4 fruit fly cellular contexts compared by ENCODE assay signal in the genomic region with DNA sequence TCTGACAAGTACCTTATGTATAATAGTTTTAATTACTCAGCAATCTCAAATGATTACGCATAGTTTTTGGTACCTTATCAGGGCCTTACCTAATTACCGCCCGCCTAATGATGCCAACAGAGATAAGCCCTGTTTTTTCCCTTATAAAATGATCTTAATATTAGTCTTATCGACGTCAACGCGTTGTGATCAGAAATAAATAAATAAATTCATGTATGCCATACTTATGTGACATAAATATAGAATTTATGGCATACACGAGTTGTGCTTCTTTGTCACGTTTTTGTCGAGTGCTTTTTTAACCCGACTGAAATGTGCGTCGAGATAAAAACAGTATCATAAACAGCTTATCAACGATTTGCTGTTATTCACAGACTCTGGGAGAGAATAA.
TF ChIP-seq lines count a peak whose summit lies in the region.

No protein-coding gene starts in this region.

- TF ChIP-seq CTCF in whole organism, embryonic (GFP tag; optimal IDR thresholded peaks at IDR 0.05; lab: Kevin White, UChicago) = no peak

TF ChIP-seq in whole organism, adult, 20 proteins besides CTCF, POLR2A, EP300 and RAD21:
- no peak for TF ChIP-seq bab1 (GFP tag; optimal IDR thresholded peaks at IDR 0.05; lab: Kevin White, UChicago)
- TF ChIP-seq pad (GFP tag; optimal IDR thresholded peaks at IDR 0.05; lab: Kevin White, UChicago) = no peak
- TF ChIP-seq Crg-1 (GFP tag; optimal IDR thresholded peaks at IDR 0.05; lab: Kevin White, UChicago) = no peak
- peak; percentile 18 for TF ChIP-seq kay (GFP tag; lab: Kevin White, UChicago; ENCODE audit: borderline replicate concordance)

TF ChIP-seq in whole organism, embryonic, 481 proteins besides CTCF, POLR2A, EP300 and RAD21:
- no peak for TF ChIP-seq phol (tag; optimal IDR thresholded peaks at IDR 0.05; lab: Kevin White, UChicago)
- TF ChIP-seq grn (GFP tag; optimal IDR thresholded peaks at IDR 0.05; lab: Kevin White, UChicago) = peak; percentile 62
- peak in 1 of 2 experiments; percentile 56 for TF ChIP-seq Pdp1 (GFP tag; optimal IDR thresholded peaks at IDR 0.05; lab: Kevin White, UChicago)
- TF ChIP-seq Dref (GFP tag; IDR thresholded peaks at IDR 0.05; lab: Robert Waterston, UW) = no peak
- TF ChIP-seq sens (GFP tag; lab: Kevin White, UChicago) = peak; percentile 47
- TF ChIP-seq cwo (GFP tag; optimal IDR thresholded peaks at IDR 0.05; lab: Kevin White, UChicago) = peak; percentile 93
- TF ChIP-seq sd (tag; optimal IDR thresholded peaks at IDR 0.05; lab: Kevin White, UChicago) = peak; percentile 10
- TF ChIP-seq br (optimal IDR thresholded peaks at IDR 0.05; lab: Kevin White, UChicago) = no peak
- no peak for TF ChIP-seq CG3726 (GFP tag; IDR thresholded peaks at IDR 0.05; lab: Robert Waterston, UW)
- TF ChIP-seq exex (tag; optimal IDR thresholded peaks at IDR 0.05; lab: Kevin White, UChicago) = peak; percentile 95
- peak; percentile 8 for TF ChIP-seq CG34376 (GFP tag; optimal IDR thresholded peaks at IDR 0.05; lab: Kevin White, UChicago)
- no peak for TF ChIP-seq sna (GFP tag; IDR thresholded peaks at IDR 0.05; lab: Robert Waterston, UW; ENCODE audit: partially characterized antibody)
- TF ChIP-seq sug (tag; optimal IDR thresholded peaks at IDR 0.05; lab: Kevin White, UChicago) = peak; percentile 46
- TF ChIP-seq Elba2 (GFP tag; optimal IDR thresholded peaks at IDR 0.05; lab: Kevin White, UChicago) = no peak
- TF ChIP-seq CG18599 (GFP tag; optimal IDR thresholded peaks at IDR 0.05; lab: Kevin White, UChicago) = peak; percentile 19

TF ChIP-seq in whole organism, prepupa, 60 proteins besides CTCF, POLR2A, EP300 and RAD21:
- no peak for TF ChIP-seq CG15336 (GFP tag; IDR thresholded peaks at IDR 0.05; lab: Robert Waterston, UW)
- no peak for TF ChIP-seq Hr39 (GFP tag; optimal IDR thresholded peaks at IDR 0.05; lab: Kevin White, UChicago)
- no peak for TF ChIP-seq CG6276 (GFP tag; optimal IDR thresholded peaks at IDR 0.05; lab: Kevin White, UChicago)
- no peak for TF ChIP-seq CG8119 (GFP tag; IDR thresholded peaks at IDR 0.05; lab: Robert Waterston, UW)
- no peak for TF ChIP-seq fd59A (GFP tag; optimal IDR thresholded peaks at IDR 0.05; lab: Kevin White, UChicago)
- no peak for TF ChIP-seq topi (GFP tag; optimal IDR thresholded peaks at IDR 0.05; lab: Kevin White, UChicago)
- no peak for TF ChIP-seq lz (GFP tag; optimal IDR thresholded peaks at IDR 0.05; lab: Kevin White, UChicago)
- no peak for TF ChIP-seq Sox102F (GFP tag; optimal IDR thresholded peaks at IDR 0.05; lab: Kevin White, UChicago)
- TF ChIP-seq pdm3 (GFP tag; optimal IDR thresholded peaks at IDR 0.05; lab: Kevin White, UChicago) = no peak
- peak; percentile 25 for TF ChIP-seq Eip78C (GFP tag; lab: Kevin White, UChicago)
- TF ChIP-seq ss (GFP tag; optimal IDR thresholded peaks at IDR 0.05; lab: Kevin White, UChicago) = no peak
- TF ChIP-seq CG6792 (GFP tag; optimal IDR thresholded peaks at IDR 0.05; lab: Kevin White, UChicago) = no peak
- no peak for TF ChIP-seq CG6808 (GFP tag; optimal IDR thresholded peaks at IDR 0.05; lab: Kevin White, UChicago)
- TF ChIP-seq svp (GFP tag; lab: Kevin White, UChicago) = peak; percentile 53
- no peak for TF ChIP-seq Lpt (GFP tag; optimal IDR thresholded peaks at IDR 0.05; lab: Kevin White, UChicago)
- no peak for TF ChIP-seq Hr38 (GFP tag; optimal IDR thresholded peaks at IDR 0.05; lab: Kevin White, UChicago)
TF ChIP-seq in whole organism, prepupa: peak in this region for 2.

TF ChIP-seq in whole organism, wandering third instar larva, 38 proteins besides CTCF, POLR2A, EP300 and RAD21:
- TF ChIP-seq ey (GFP tag; optimal IDR thresholded peaks at IDR 0.05; lab: Kevin White, UChicago) (no peak), OdsH (GFP tag; optimal IDR thresholded peaks at IDR 0.05; lab: Kevin White, UChicago) (no peak), Rel (GFP tag; optimal IDR thresholded peaks at IDR 0.05; lab: Kevin White, UChicago) (no peak), Rel (tag; optimal IDR thresholded peaks at IDR 0.05; lab: Kevin White, UChicago) (peak; percentile 16), Vsx2 (GFP tag; optimal IDR thresholded peaks at IDR 0.05; lab: Kevin White, UChicago; ENCODE audit: partially characterized antibody) (no peak), Hr83 (GFP tag; optimal IDR thresholded peaks at IDR 0.05; lab: Kevin White, UChicago; ENCODE audit: poor library complexity, severe bottlenecking) (no peak), Mio (GFP tag; optimal IDR thresholded peaks at IDR 0.05; lab: Kevin White, UChicago) (no peak), dmrt93B (GFP tag; optimal IDR thresholded peaks at IDR 0.05; lab: Kevin White, UChicago) (no peak)
